Worm (Caenorhabditis elegans): ENCODE data around the gene T24H7.8.

DNA sequence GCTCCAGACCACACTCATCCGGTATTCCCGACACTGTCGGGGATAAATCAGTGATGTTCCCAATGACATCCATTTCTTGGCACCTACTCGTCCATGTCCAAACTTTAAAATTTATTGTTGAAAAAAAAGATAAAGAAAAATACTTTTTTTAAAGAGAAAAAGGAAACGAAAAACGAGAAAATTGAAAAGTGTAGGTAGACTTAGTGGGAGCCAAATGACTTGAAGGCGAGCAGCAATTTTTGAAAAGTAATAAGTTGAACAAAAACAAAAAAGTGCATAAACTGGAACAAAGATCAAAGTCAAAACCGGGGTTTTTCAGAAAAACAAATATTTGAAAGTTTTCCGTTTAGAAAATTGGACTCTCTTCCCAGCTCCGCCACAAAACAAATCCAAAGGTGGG, 33.7 kb upstream of the T24H7.8 start, which contains the start of gene daf-37:
- TF ChIP-seq him-1 (tag; optimal IDR thresholded peaks at IDR 0.05) (no peak), W03F9.2 (tag; optimal IDR thresholded peaks at IDR 0.05) (no peak)
